Fruit fly (Drosophila melanogaster): ENCODE measurements around the gene CG12991.

The CG12991 gene

DNA sequence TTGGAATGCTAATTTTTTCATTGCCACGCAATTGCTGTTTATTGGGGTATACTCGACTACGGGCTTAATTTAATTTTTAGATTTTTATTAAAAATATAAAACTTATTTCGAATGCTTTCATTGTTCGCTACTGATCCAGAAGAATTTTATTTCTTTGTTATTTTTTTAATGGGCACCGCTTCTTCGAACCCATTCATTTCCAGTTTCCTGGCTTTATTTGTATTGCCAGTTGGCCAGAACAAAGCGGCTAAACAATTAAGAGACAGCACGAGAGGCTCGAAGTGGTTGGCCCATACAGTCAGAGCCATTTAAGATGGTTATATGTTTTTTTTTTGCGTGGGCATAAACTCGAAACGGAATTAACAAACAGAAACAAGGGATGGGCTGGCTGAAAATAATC, 16.2 kb downstream of the CG12991 start (continued):
- TF ChIP-seq fd96Cb (tag; optimal IDR thresholded peaks at IDR 0.05) (peak; percentile 69), CG18262 (tag; optimal IDR thresholded peaks at IDR 0.05) (peak; percentile 71), CG15479 (GFP tag; optimal IDR thresholded peaks at IDR 0.05) (no peak), stc (GFP tag; IDR thresholded peaks at IDR 0.05) (peak; percentile 77), pnt (GFP tag; optimal IDR thresholded peaks at IDR 0.05) (peak; percentile 39), rib (GFP tag; IDR thresholded peaks at IDR 0.05) (peak; percentile 88), Poxn (GFP tag; IDR thresholded peaks at IDR 0.05) (peak; percentile 75), Sry-δ (GFP tag; optimal IDR thresholded peaks at IDR 0.05) (peak; percentile 7), CG5180 (GFP tag; optimal IDR thresholded peaks at IDR 0.05) (peak; percentile 12), HLHmδ (GFP tag; optimal IDR thresholded peaks at IDR 0.05) (no peak), CG1832 (GFP tag; optimal IDR thresholded peaks at IDR 0.05) (no peak), Neu2 (GFP tag; optimal IDR thresholded peaks at IDR 0.05; ENCODE audit: borderline replicate concordance) (no peak), crp (GFP tag; optimal IDR thresholded peaks at IDR 0.05) (no peak), schlank (tag; optimal IDR thresholded peaks at IDR 0.05) (peak; percentile 58), abd-A (tag; optimal IDR thresholded peaks at IDR 0.05) (no peak), z (GFP tag; IDR thresholded peaks at IDR 0.05) (no peak), CG18476 (GFP tag; optimal IDR thresholded peaks at IDR 0.05) (peak; percentile 45), CkIIα-i1 (GFP tag; IDR thresholded peaks at IDR 0.05) (0 out of 2 replicates have a peak, but pooled peaks have one; percentile 51), CG1024 (GFP tag; IDR thresholded peaks at IDR 0.05) (peak; percentile 54; the same call in 1 of the 2 replicates), CG11456 (GFP tag; IDR thresholded peaks at IDR 0.05) (peak; percentile 89), dati (GFP tag; IDR thresholded peaks at IDR 0.05) (no peak), tna (GFP tag; IDR thresholded peaks at IDR 0.05; ENCODE audit: partially characterized antibody) (no peak), CG8924 (tag; optimal IDR thresholded peaks at IDR 0.05) (peak; percentile 72), CG14710 (tag; optimal IDR thresholded peaks at IDR 0.05) (peak; percentile 36), lilli (GFP tag; optimal IDR thresholded peaks at IDR 0.05) (peak; percentile 88), emc (GFP tag; optimal IDR thresholded peaks at IDR 0.05) (no peak), D19A (tag; optimal IDR thresholded peaks at IDR 0.05) (peak; percentile 65), crc (GFP tag; optimal IDR thresholded peaks at IDR 0.05) (peak; percentile 2), CG14965 (GFP tag; optimal IDR thresholded peaks at IDR 0.05; ENCODE audit: borderline replicate concordance) (no peak), fu2 (GFP tag; optimal IDR thresholded peaks at IDR 0.05) (peak; percentile 39), ERR (GFP tag; optimal IDR thresholded peaks at IDR 0.05) (no peak), ap (GFP tag; IDR thresholded peaks at IDR 0.05) (peak; percentile 70), Ada2b (GFP tag; IDR thresholded peaks at IDR 0.05) (peak; percentile 80), ab (GFP tag; optimal IDR thresholded peaks at IDR 0.05) (no peak), Scr (GFP tag; IDR thresholded peaks at IDR 0.05; ENCODE audit: partially characterized antibody) (no peak), CG18619 (GFP tag; optimal IDR thresholded peaks at IDR 0.05) (peak; percentile 73), CG11398 (GFP tag; optimal IDR thresholded peaks at IDR 0.05) (no peak), CG11247 (GFP tag; IDR thresholded peaks at IDR 0.05) (peak; percentile 76), CG11695 (GFP tag; IDR thresholded peaks at IDR 0.05) (peak; percentile 86), Sox102F (GFP tag; optimal IDR thresholded peaks at IDR 0.05) (peak; percentile 78), CG11093 (GFP tag; IDR thresholded peaks at IDR 0.05) (peak; percentile 57; the same call in 2 of the 3 replicates), Awh (GFP tag; IDR thresholded peaks at IDR 0.05) (peak; percentile 76), Taf1 (GFP tag; IDR thresholded peaks at IDR 0.05) (peak; percentile 75), hkb (optimal IDR thresholded peaks at IDR 0.05) (no peak), hkb (GFP tag; IDR thresholded peaks at IDR 0.05) (peak; percentile 85), CG16863 (GFP tag; optimal IDR thresholded peaks at IDR 0.05) (peak; percentile 23), CG1792 (GFP tag; optimal IDR thresholded peaks at IDR 0.05) (no peak), Nf-YC (tag; optimal IDR thresholded peaks at IDR 0.05) (no peak), CrebB (tag; optimal IDR thresholded peaks at IDR 0.05) (no peak), Blimp-1 (GFP tag; optimal IDR thresholded peaks at IDR 0.05) (peak; percentile 72), CG9932 (GFP tag; IDR thresholded peaks at IDR 0.05) (peak; percentile 92), Dip3 (GFP tag; optimal IDR thresholded peaks at IDR 0.05) (peak; percentile 73)

All from whole organism, embryonic.